Worm (Caenorhabditis elegans) whole organism, mixed stage, embryonic: ENCODE results near the gene ZK829.9.

Experiments
- M03D4.4 ChIP-seq: sonication (generic microtip); optimal IDR thresholded peaks from 2 replicates; lab custom pipeline; 2017; ENCODE audit warnings: mild to moderate bottlenecking, missing genetic modification characterization, missing compliant biosample characterization
- elt-3 ChIP-seq: fragments of 150-350 bp; optimal IDR thresholded peaks from 2 replicates; lab custom pipeline; 2014; ENCODE audit warnings: missing biosample characterization, missing genetic modification characterization
- flh-1 ChIP-seq: fragments of 200-800 bp; sonication (Bioruptor generic); optimal IDR thresholded peaks from 2 replicates; lab custom pipeline; 2018; ENCODE audit warnings: mild to moderate bottlenecking, missing genetic modification characterization, moderate library complexity, missing compliant biosample characterization
- lin-13 ChIP-seq: fragments of 150-350 bp; optimal IDR thresholded peaks from 2 replicates; lab custom pipeline; 2014; ENCODE audit warnings: missing biosample characterization, missing genetic modification characterization
- lin-32 ChIP-seq: fragments of 200-800 bp; sonication (Bioruptor generic); optimal IDR thresholded peaks from 2 replicates; lab custom pipeline; 2018; ENCODE audit warnings: mild to moderate bottlenecking, missing genetic modification characterization, missing compliant biosample characterization
- mls-2 ChIP-seq: sonication (generic microtip); optimal IDR thresholded peaks from 2 replicates; lab custom pipeline; 2016; ENCODE audit warnings: mild to moderate bottlenecking, missing genetic modification characterization, moderate library complexity, missing compliant biosample characterization
- nhr-12 ChIP-seq: fragments of 150-350 bp; optimal IDR thresholded peaks from 2 replicates; lab custom pipeline; 2014; ENCODE audit warnings: missing biosample characterization, missing genetic modification characterization
- nhr-28 ChIP-seq: fragments of 150-350 bp; optimal IDR thresholded peaks from 2 replicates; lab custom pipeline; 2014; ENCODE audit warnings: missing biosample characterization, missing genetic modification characterization
- unc-39 ChIP-seq: fragments of 150-350 bp; optimal IDR thresholded peaks from 2 replicates; lab custom pipeline; 2014; ENCODE audit warnings: missing biosample characterization, missing genetic modification characterization

DNA sequence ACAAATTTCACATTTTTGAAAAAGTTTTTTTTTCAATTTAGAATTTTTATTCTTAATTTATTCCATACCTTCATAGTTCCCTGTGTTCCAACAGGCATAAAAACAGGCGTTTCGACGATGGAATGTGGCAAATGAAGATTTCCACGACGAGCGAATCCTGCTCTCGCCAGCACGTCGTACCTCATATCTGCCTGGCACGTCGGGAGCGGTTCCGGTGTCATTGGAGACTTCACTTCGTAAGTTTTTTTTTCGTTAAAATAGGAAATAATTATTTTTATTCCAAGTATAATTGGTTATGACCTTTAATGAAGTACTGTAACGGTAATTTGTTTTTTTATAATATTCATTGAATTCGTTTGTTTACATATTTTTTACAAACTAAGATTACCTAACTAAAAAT lies 10.8 kb upstream of the ZK829.9 start, which contains the start of gene tgt-1:
- no peak for TF ChIP-seq lin-32 (GFP tag; lab: Kevin White, UChicago)
- TF ChIP-seq nhr-12: no peak
- no peak for TF ChIP-seq lin-13 (tag; lab: Kevin White, UChicago)
- no peak for TF ChIP-seq nhr-28 (tag; lab: Kevin White, UChicago)
- no peak for TF ChIP-seq elt-3
- TF ChIP-seq flh-1: no peak
- TF ChIP-seq unc-39 (tag; lab: Kevin White, UChicago): no peak
- no peak for TF ChIP-seq mls-2 (tag; lab: Kevin White, UChicago)
- TF ChIP-seq M03D4.4: no peak
